Worm (Caenorhabditis elegans) whole organism, L2 larva: Measurements from ENCODE around the gene C08E8.11.

Experiments used
- lsy-2 ChIP-seq, 2 experiments: fragments of 150-350 bp in 1 of 2; sonication (generic microtip) in 1 of 2; optimal IDR thresholded peaks; 2 replicates each; lab custom pipeline; 2014 to 2017; ENCODE audit warnings: missing biosample characterization in 2 of 2, missing genetic modification characterization in 2 of 2
- nhr-11 ChIP-seq: fragments of 150-350 bp; optimal IDR thresholded peaks from 2 replicates; lab custom pipeline; 2014; ENCODE audit warnings: missing biosample characterization, missing genetic modification characterization

- no peak for TF ChIP-seq lsy-2 (tag; optimal IDR thresholded peaks at IDR 0.05; lab: Kevin White, UChicago)
- TF ChIP-seq nhr-11 (tag; lab: Kevin White, UChicago): no peak
These were observed 17.5 kb downstream of the C08E8.11 start, which contains the start of gene C08E8.6 for ce11 chrV:18368322-18368721.
